Fruit fly (Drosophila melanogaster) whole organism, adult: ENCODE data around the gene Dip-B.

Experiments
- CG11617 ChIP-seq: fragments of 200-800 bp; sonication (Bioruptor generic); optimal IDR thresholded peaks from 2 replicates; lab custom pipeline; 2017; ENCODE audit warnings: mild to moderate bottlenecking, missing biosample characterization, missing genetic modification reagents, missing genetic modification characterization
- CG12768 ChIP-seq: fragments of 200-800 bp; sonication (Bioruptor generic); optimal IDR thresholded peaks from 2 replicates; lab custom pipeline; 2017; ENCODE audit warnings: missing biosample characterization, missing genetic modification characterization, mild to moderate bottlenecking, moderate library complexity, missing genetic modification reagents
- CG14711 ChIP-seq: fragments of 200-800 bp; sonication (Bioruptor generic); optimal IDR thresholded peaks from 2 replicates; lab custom pipeline; 2018; ENCODE audit warnings: missing biosample characterization, mild to moderate bottlenecking, missing genetic modification characterization, moderate library complexity
- CG1620 ChIP-seq: fragments of 200-800 bp; sonication (Bioruptor generic); optimal IDR thresholded peaks from 2 replicates; lab custom pipeline; 2016; ENCODE audit warnings: missing biosample characterization, missing genetic modification characterization
- CG33017 ChIP-seq: fragments of 200-800 bp; sonication (Bioruptor generic); optimal IDR thresholded peaks from 2 replicates; lab custom pipeline; 2018; ENCODE audit warnings: missing biosample characterization, mild to moderate bottlenecking, missing genetic modification characterization, moderate library complexity
- CG5204 ChIP-seq: fragments of 200-800 bp; sonication (Bioruptor generic); optimal IDR thresholded peaks from 2 replicates; lab custom pipeline; 2016; ENCODE audit warnings: missing biosample characterization, missing genetic modification characterization
- CG7045 ChIP-seq: fragments of 200-800 bp; sonication (Bioruptor generic); optimal IDR thresholded peaks from 2 replicates; lab custom pipeline; 2017; ENCODE audit warnings: missing biosample characterization, mild to moderate bottlenecking, missing genetic modification characterization
- CG7101 ChIP-seq: fragments of 200-800 bp; sonication (Bioruptor generic); optimal IDR thresholded peaks from 2 replicates; lab custom pipeline; 2018; ENCODE audit warnings: missing biosample characterization, mild to moderate bottlenecking, missing genetic modification characterization, moderate library complexity
- Clk ChIP-seq: fragments of 200-800 bp; sonication (Bioruptor generic); optimal IDR thresholded peaks from 2 replicates; lab custom pipeline; 2017; ENCODE audit warnings: missing biosample characterization, missing genetic modification characterization
- Crg-1 ChIP-seq: fragments of 200-800 bp; sonication (Bioruptor generic); optimal IDR thresholded peaks from 2 replicates; lab custom pipeline; 2016; ENCODE audit warnings: missing biosample characterization, missing genetic modification characterization
- Hr96 ChIP-seq: fragments of 200-800 bp; sonication (Bioruptor generic); optimal IDR thresholded peaks from 2 replicates; lab custom pipeline; 2016; ENCODE audit warnings: missing biosample characterization, missing genetic modification characterization
- Mnt ChIP-seq: fragments of 200-800 bp; sonication (Bioruptor generic); optimal IDR thresholded peaks from 2 replicates; lab custom pipeline; 2016; ENCODE audit warnings: missing biosample characterization, mild to moderate bottlenecking, missing genetic modification characterization
- bab1 ChIP-seq: fragments of 200-800 bp; sonication (Bioruptor generic); optimal IDR thresholded peaks from 3 replicates; lab custom pipeline; 2019; ENCODE audit warnings: missing biosample characterization, mild to moderate bottlenecking, missing genetic modification characterization, moderate library complexity
- cic ChIP-seq: fragments of 200-800 bp; sonication (Bioruptor generic); optimal IDR thresholded peaks from 2 replicates; lab custom pipeline; 2017; ENCODE audit warnings: missing biosample characterization, mild to moderate bottlenecking, missing genetic modification characterization, moderate library complexity
- cnc ChIP-seq, 2 experiments: fragments of >200 bp; optimal IDR thresholded peaks; 2 replicates each; lab custom pipeline; 2017
- kay ChIP-seq: fragments of 200-800 bp; sonication (Bioruptor generic); peaks from one replicate; lab custom pipeline; 2016; ENCODE audit warnings: missing biosample characterization, missing genetic modification characterization, borderline replicate concordance
- ovo ChIP-seq: fragments of 200-800 bp; sonication (Bioruptor generic); optimal IDR thresholded peaks from 2 replicates; lab custom pipeline; 2016; ENCODE audit warnings: missing biosample characterization, missing genetic modification characterization
- pad ChIP-seq: fragments of 200-800 bp; sonication (Bioruptor generic); optimal IDR thresholded peaks from 3 replicates; lab custom pipeline; 2017; ENCODE audit warnings: missing biosample characterization, missing genetic modification characterization, mild to moderate bottlenecking, moderate library complexity, missing genetic modification reagents
- tj ChIP-seq: fragments of 200-800 bp; sonication (Bioruptor generic); optimal IDR thresholded peaks from 3 replicates; lab custom pipeline; 2017; ENCODE audit warnings: missing biosample characterization, mild to moderate bottlenecking, missing genetic modification characterization, moderate library complexity
- toe ChIP-seq: fragments of 200-800 bp; sonication (Bioruptor generic); optimal IDR thresholded peaks from 2 replicates; lab custom pipeline; 2016; ENCODE audit warnings: missing biosample characterization, missing genetic modification characterization

Gene Dip-B

dm6 chr3R:13794666-13795055, 12.6 kb downstream of the Dip-B start:
- TF ChIP-seq cic (no peak), CG12768 (GFP tag; lab: Kevin White, UChicago) (peak; percentile 25)

- TF ChIP-seq CG7045 (GFP tag; lab: Kevin White, UChicago) (no peak), pad (GFP tag; lab: Kevin White, UChicago) (no peak), cnc (optimal IDR thresholded peaks at IDR 0.05; lab: Kevin White, UChicago) (no peak), toe (GFP tag; lab: Kevin White, UChicago) (no peak), Hr96 (no peak), ovo (GFP tag; lab: Kevin White, UChicago) (no peak), Crg-1 (GFP tag; lab: Kevin White, UChicago) (no peak), CG11617 (GFP tag; lab: Kevin White, UChicago) (no peak), Clk (GFP tag; lab: Kevin White, UChicago) (no peak), bab1 (GFP tag; lab: Kevin White, UChicago) (no peak), Mnt (GFP tag; lab: Kevin White, UChicago) (no peak), cic (no peak), CG14711 (tag; lab: Kevin White, UChicago) (no peak), CG5204 (no peak), CG1620 (GFP tag; lab: Kevin White, UChicago) (no peak), tj (GFP tag; lab: Kevin White, UChicago) (no peak), kay (GFP tag; lab: Kevin White, UChicago) (no peak), CG33017 (tag; lab: Kevin White, UChicago) (no peak), CG12768 (GFP tag; lab: Kevin White, UChicago) (no peak), CG7101 (no peak)
Measured at dm6 chr3R:13796071-13796470, 14.0 kb downstream of the Dip-B start.

dm6 chr3R:13796607-13797246, 14.6 kb downstream of the Dip-B start:
- TF ChIP-seq tj (GFP tag; lab: Kevin White, UChicago) (peak; percentile 42), cnc (optimal IDR thresholded peaks at IDR 0.05; lab: Kevin White, UChicago) (no peak), CG7101 (no peak), CG12768 (GFP tag; lab: Kevin White, UChicago) (no peak)

- no peak for TF ChIP-seq tj (GFP tag; lab: Kevin White, UChicago)
- no peak for TF ChIP-seq CG14711 (tag; lab: Kevin White, UChicago)
- no peak for TF ChIP-seq CG11617 (GFP tag; lab: Kevin White, UChicago)
- TF ChIP-seq Clk (GFP tag; lab: Kevin White, UChicago): no peak
- TF ChIP-seq toe (GFP tag; lab: Kevin White, UChicago): no peak
- TF ChIP-seq CG5204: no peak
- TF ChIP-seq Mnt (GFP tag; lab: Kevin White, UChicago): no peak
- no peak for TF ChIP-seq CG7101
- TF ChIP-seq cic: no peak
- TF ChIP-seq CG33017 (tag; lab: Kevin White, UChicago): no peak
- no peak for TF ChIP-seq kay (GFP tag; lab: Kevin White, UChicago)
- TF ChIP-seq CG12768 (GFP tag; lab: Kevin White, UChicago): no peak
- no peak for TF ChIP-seq cnc (optimal IDR thresholded peaks at IDR 0.05; lab: Kevin White, UChicago)
- no peak for TF ChIP-seq bab1 (GFP tag; lab: Kevin White, UChicago)
- no peak for TF ChIP-seq Hr96
- TF ChIP-seq ovo (GFP tag; lab: Kevin White, UChicago): no peak
- no peak for TF ChIP-seq CG1620 (GFP tag; lab: Kevin White, UChicago)
- TF ChIP-seq pad (GFP tag; lab: Kevin White, UChicago): no peak
- no peak for TF ChIP-seq Crg-1 (GFP tag; lab: Kevin White, UChicago)
Measured at dm6 chr3R:13797269-13797677, 15.2 kb downstream of the Dip-B start.

dm6 chr3R:13797823-13798446, 15.8 kb downstream of the Dip-B start:
- no peak for TF ChIP-seq CG12768 (GFP tag; lab: Kevin White, UChicago)
- TF ChIP-seq CG7045 (GFP tag; lab: Kevin White, UChicago): no peak
- TF ChIP-seq tj (GFP tag; lab: Kevin White, UChicago): no peak
- no peak for TF ChIP-seq Mnt (GFP tag; lab: Kevin White, UChicago)
- TF ChIP-seq Crg-1 (GFP tag; lab: Kevin White, UChicago): no peak
- no peak for TF ChIP-seq bab1 (GFP tag; lab: Kevin White, UChicago)
- TF ChIP-seq CG11617 (GFP tag; lab: Kevin White, UChicago): no peak
- TF ChIP-seq pad (GFP tag; lab: Kevin White, UChicago): no peak
- TF ChIP-seq cnc (optimal IDR thresholded peaks at IDR 0.05; lab: Kevin White, UChicago): no peak
- no peak for TF ChIP-seq kay (GFP tag; lab: Kevin White, UChicago)

- TF ChIP-seq tj (GFP tag; lab: Kevin White, UChicago) (no peak), CG7101 (peak; percentile 8), CG33017 (tag; lab: Kevin White, UChicago) (peak; percentile 53), CG11617 (GFP tag; lab: Kevin White, UChicago) (no peak)
Measured at dm6 chr3R:13799567-13800429, 17.7 kb downstream of the Dip-B start.
